Fruit fly (Drosophila melanogaster) Kc167 (cell line): ENCODE data around the gene Sras.

Source experiments
- Sin3A ChIP-seq: fragments of >200 bp; optimal IDR thresholded peaks from 2 replicates; lab custom pipeline; 2018; ENCODE audit warnings: missing external identifiers
- insv ChIP-seq: fragments of >200 bp; optimal IDR thresholded peaks from 3 replicates; lab custom pipeline; 2018; ENCODE audit warnings: missing external identifiers
- psq ChIP-seq: fragments of >200 bp; optimal IDR thresholded peaks from 2 replicates; lab custom pipeline; 2017; ENCODE audit warnings: missing external identifiers
- ttk ChIP-seq: sonication (Bioruptor generic); optimal IDR thresholded peaks from 2 replicates; lab custom pipeline; 2017; ENCODE audit warnings: missing external identifiers

- TF ChIP-seq Sin3A (lab: Kevin White, UChicago) (no peak), psq (lab: Kevin White, UChicago) (no peak), ttk (lab: Kevin White, UChicago) (no peak), insv (lab: Kevin White, UChicago) (no peak)
Measured at dm6 chr3L:5608786-5609370, 45.3 kb downstream of the Sras start.
